Worm (Caenorhabditis elegans): Measurements from ENCODE around the gene B0304.4.

Gene B0304.4

DNA sequence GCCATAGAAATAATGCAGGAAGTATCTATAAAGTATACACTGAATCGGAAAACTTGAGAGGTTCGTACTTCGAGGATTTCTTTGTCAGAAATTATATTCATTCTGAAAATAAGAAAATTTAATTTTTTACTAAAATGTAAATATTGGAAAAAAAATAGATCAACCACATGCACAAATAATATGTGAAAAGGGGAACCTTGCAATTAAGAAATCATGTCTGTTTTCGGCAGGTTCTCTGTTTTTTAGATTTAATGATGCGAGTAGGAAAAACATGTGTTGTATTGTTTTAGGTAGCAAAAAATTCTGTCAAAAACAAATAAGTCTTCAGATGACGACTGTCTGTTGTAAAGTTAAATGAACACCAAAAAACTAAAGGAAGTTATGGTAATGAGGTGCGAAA lies 14.1 kb upstream of the B0304.4 start, which contains the start of gene sra-33:
TSS of gene sra-33 (minus strand) at position 101 of the 400 bp plus-strand sequence.
- TF ChIP-seq daf-19 (GFP tag; conservative IDR thresholded peaks at IDR 0.05) (no peak), nhr-42 (GFP tag; IDR thresholded peaks at IDR 0.05) (no peak)

DNA sequence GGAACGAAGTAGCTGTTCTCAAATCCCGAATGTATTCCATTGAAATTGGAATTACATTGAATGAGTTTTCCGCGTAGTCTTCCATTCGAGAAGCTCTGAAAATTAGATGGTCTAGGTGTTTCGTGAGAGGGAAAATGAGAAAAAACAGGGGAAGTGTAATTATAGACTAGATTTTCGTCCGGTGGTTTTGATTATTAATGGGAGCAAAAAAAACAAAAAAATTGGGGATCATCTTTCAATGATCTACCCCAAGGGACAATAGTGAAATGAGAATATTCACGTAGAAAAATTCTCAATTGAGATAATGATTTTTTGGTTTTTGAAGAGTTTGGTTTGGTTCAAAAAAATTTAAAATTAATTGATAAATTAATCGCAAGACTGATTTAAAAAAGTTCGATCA lies 8.9 kb upstream of the B0304.4 start, which contains the start of gene sra-32:
TSS of gene sra-32 (minus strand) at position 101 of the 400 bp plus-strand sequence.
- TF ChIP-seq lin-1 (GFP tag; IDR thresholded peaks at IDR 0.05) = no peak
- no peak for TF ChIP-seq mxl-2 (GFP tag; conservative IDR thresholded peaks at IDR 0.05)
- no peak for TF ChIP-seq jun-1 (tag; optimal IDR thresholded peaks at IDR 0.05)
- TF ChIP-seq ZK337.2 (GFP tag; IDR thresholded peaks at IDR 0.05) = no peak
- TF ChIP-seq Y48G9A.11 (GFP tag; IDR thresholded peaks at IDR 0.05) = no peak
- TF ChIP-seq nhr-10 (tag; optimal IDR thresholded peaks at IDR 0.05) = no peak
- no peak for TF ChIP-seq hlh-11 (tag; optimal IDR thresholded peaks at IDR 0.05)
- TF ChIP-seq aha-1 (tag) = no peak
- no peak for TF ChIP-seq pqm-1 (tag; optimal IDR thresholded peaks at IDR 0.05)
- no peak for TF ChIP-seq gei-8 (GFP tag; optimal IDR thresholded peaks at IDR 0.05)
- TF ChIP-seq F10B5.3 (tag; optimal IDR thresholded peaks at IDR 0.05) = no peak
- TF ChIP-seq mxl-3 (GFP tag; optimal IDR thresholded peaks at IDR 0.05) = no peak
- no peak for TF ChIP-seq duxl-1 (tag; optimal IDR thresholded peaks at IDR 0.05; ENCODE audit: poor library complexity)
- TF ChIP-seq ceh-28 (tag; optimal IDR thresholded peaks at IDR 0.05) = no peak
- TF ChIP-seq madf-9 (GFP tag; conservative IDR thresholded peaks at IDR 0.05) = no peak
- no peak for TF ChIP-seq hif-1 (tag; optimal IDR thresholded peaks at IDR 0.05)
- no peak for TF ChIP-seq lim-7 (GFP tag; IDR thresholded peaks at IDR 0.05)
- no peak for TF ChIP-seq set-16 (GFP tag; IDR thresholded peaks at IDR 0.05)
- no peak for TF ChIP-seq dve-1 (tag; optimal IDR thresholded peaks at IDR 0.05; ENCODE audit: insufficient read depth)

DNA sequence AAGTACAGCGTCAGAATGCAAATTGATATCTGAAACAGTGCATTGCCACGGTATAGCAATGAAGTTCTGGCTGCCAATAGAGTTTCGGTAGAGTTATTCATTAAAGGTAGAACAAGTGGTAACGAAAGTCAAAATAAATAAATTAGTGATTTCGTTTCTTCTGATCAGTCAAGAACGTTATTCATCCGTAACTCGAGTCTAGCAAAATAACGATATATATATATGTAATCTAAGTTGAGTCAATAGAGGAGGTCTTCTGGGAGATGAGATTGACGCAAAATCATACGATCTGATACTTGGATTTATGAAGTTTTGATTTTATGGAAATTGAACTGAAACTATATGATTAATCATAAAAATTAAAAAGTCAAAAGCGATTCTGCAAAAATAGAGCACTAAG lies 4.8 kb upstream of the B0304.4 start, which contains the start of gene sra-35:
TSS of gene sra-35 (minus strand) at position 101 of the 400 bp plus-strand sequence.
- TF ChIP-seq set-16 (GFP tag; IDR thresholded peaks at IDR 0.05) (no peak), sdz-12 (GFP tag; optimal IDR thresholded peaks at IDR 0.05) (no peak), pqm-1 (tag; optimal IDR thresholded peaks at IDR 0.05) (no peak)

DNA sequence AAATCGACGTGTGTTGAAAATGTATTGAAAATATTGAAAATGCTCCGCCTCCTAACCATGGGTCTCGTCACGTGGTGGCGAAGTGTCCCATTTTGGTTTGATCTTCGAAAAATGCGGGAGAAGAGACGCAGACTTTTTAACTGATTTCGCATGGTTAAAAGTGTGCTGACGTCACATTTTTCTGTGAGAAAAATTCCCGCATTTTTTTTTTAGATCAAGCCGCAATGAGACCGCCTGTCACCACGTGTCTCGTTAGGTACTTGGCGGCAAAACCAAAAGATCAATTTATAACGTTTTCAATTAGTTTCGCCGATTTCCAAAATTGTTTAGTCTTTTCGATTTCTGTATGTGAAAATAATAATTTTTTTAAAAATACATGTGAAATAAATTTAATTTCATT lies 2.2 kb upstream of the B0304.4 start:
- peak in 1 of 2 experiments; percentile 21 for TF ChIP-seq unc-62 (GFP tag; optimal IDR thresholded peaks at IDR 0.05 in 1 of 2)
- TF ChIP-seq unc-62 (tag; optimal IDR thresholded peaks at IDR 0.05) = no peak
- no peak for TF ChIP-seq lin-13 (GFP tag; optimal IDR thresholded peaks at IDR 0.05)
- TF ChIP-seq ctbp-1 (GFP tag; IDR thresholded peaks at IDR 0.05) = no peak
- TF ChIP-seq madf-5 (GFP tag; IDR thresholded peaks at IDR 0.05) = no peak
- TF ChIP-seq Y75B8A.6 (GFP tag; IDR thresholded peaks at IDR 0.05) = 0 out of 2 replicates have a peak, but pooled peaks have one; percentile 22

DNA sequence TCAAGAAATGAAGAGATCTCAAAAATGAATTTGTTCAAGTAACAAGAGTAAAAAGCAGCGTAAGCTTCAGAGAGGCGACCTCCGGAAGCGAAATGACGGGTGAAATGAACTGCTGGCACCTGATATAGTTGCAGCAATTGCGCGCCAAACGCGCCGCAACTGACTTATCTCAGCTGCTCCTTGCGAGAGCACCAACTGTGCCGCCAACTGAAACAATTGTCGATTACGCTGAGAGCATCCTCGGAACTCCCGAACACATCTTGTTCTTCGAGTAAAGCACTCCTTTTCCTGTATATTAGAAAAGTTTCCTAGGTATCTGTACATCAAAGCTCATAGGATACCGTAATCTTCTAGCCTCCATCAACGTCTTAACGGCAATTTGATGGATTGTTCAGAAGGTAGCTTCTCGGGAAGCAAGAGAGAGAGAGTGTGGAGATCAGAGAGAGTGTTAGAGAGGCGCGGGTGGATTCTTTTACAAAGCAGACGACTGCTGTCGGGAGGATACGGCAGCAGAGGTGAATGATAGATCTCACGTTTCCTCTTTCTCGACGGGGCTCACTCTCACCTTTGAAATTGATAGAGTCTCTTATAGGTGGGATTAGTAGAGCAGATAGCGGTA lies 2.9 kb downstream of the B0304.4 start:
- no peak for TF ChIP-seq pqm-1 (tag; optimal IDR thresholded peaks at IDR 0.05)
- 0 out of 2 replicates have a peak, but pooled peaks have one; percentile 8 for TF ChIP-seq set-16 (GFP tag; IDR thresholded peaks at IDR 0.05)
- TF ChIP-seq ztf-7 (tag; optimal IDR thresholded peaks at IDR 0.05) = no peak
- no peak for TF ChIP-seq nhr-6 (tag; optimal IDR thresholded peaks at IDR 0.05)
- no peak for TF ChIP-seq dpl-1 (GFP tag; optimal IDR thresholded peaks at IDR 0.05)
- peak; percentile 18 for TF ChIP-seq nhr-11 (tag; optimal IDR thresholded peaks at IDR 0.05)
- TF ChIP-seq hlh-11 (tag; optimal IDR thresholded peaks at IDR 0.05) = peak; percentile 60
- TF ChIP-seq unc-62 (GFP tag; optimal IDR thresholded peaks at IDR 0.05 in 1 of 2) = peak in 1 of 2 experiments; percentile 4
- no peak for TF ChIP-seq unc-62 (tag; optimal IDR thresholded peaks at IDR 0.05)
- TF ChIP-seq ctbp-1 (GFP tag; IDR thresholded peaks at IDR 0.05) = 0 out of 2 replicates have a peak, but pooled peaks have one; percentile 21
- TF ChIP-seq lin-1 (GFP tag; IDR thresholded peaks at IDR 0.05) = no peak
- TF ChIP-seq ceh-20 (GFP tag; IDR thresholded peaks at IDR 0.05) = no peak
- no peak for TF ChIP-seq dmd-8 (GFP tag; IDR thresholded peaks at IDR 0.05)
- no peak for TF ChIP-seq F49E8.2 (tag; optimal IDR thresholded peaks at IDR 0.05; ENCODE audit: borderline replicate concordance)
- TF ChIP-seq aly-2 (tag; optimal IDR thresholded peaks at IDR 0.05) = no peak
- TF ChIP-seq spr-3 (GFP tag; optimal IDR thresholded peaks at IDR 0.05) = no peak

All from whole organism, L4 larva.